Worm (Caenorhabditis elegans) whole organism, mixed stage, embryonic: ENCODE data around the gene srt-63.

Source experiments
- bed-3 ChIP-seq: fragments of 200-800 bp; sonication (Bioruptor generic); optimal IDR thresholded peaks from 3 replicates; lab custom pipeline; 2018; ENCODE audit warnings: mild to moderate bottlenecking, missing genetic modification characterization, moderate library complexity, missing compliant biosample characterization
- elt-1 ChIP-seq: sonication (generic microtip); optimal IDR thresholded peaks from 2 replicates; lab custom pipeline; 2017; ENCODE audit warnings: missing genetic modification characterization, mild to moderate bottlenecking, missing compliant biosample characterization, antibody characterized with exemption, moderate library complexity, borderline replicate concordance; ENCODE audit not compliant: insufficient read depth
- elt-3 ChIP-seq: fragments of 150-350 bp; optimal IDR thresholded peaks from 2 replicates; lab custom pipeline; 2014; ENCODE audit warnings: missing biosample characterization, missing genetic modification characterization
- flh-1 ChIP-seq: fragments of 200-800 bp; sonication (Bioruptor generic); optimal IDR thresholded peaks from 2 replicates; lab custom pipeline; 2018; ENCODE audit warnings: mild to moderate bottlenecking, missing genetic modification characterization, moderate library complexity, missing compliant biosample characterization
- lin-13 ChIP-seq: fragments of 150-350 bp; optimal IDR thresholded peaks from 2 replicates; lab custom pipeline; 2014; ENCODE audit warnings: missing biosample characterization, missing genetic modification characterization
- mab-5 ChIP-seq: fragments of 150-350 bp; optimal IDR thresholded peaks from 2 replicates; lab custom pipeline; 2014; ENCODE audit warnings: missing biosample characterization, missing genetic modification characterization
- pha-4 ChIP-seq: fragments of 150-350 bp; optimal IDR thresholded peaks from 2 replicates; lab custom pipeline; 2018; ENCODE audit warnings: missing biosample characterization, missing genetic modification reagents, missing genetic modification characterization
- sptf-1 ChIP-seq: sonication (generic microtip); optimal IDR thresholded peaks from 2 replicates; lab custom pipeline; 2017; ENCODE audit warnings: mild to moderate bottlenecking, missing genetic modification characterization, moderate library complexity, missing compliant biosample characterization
- unc-39 ChIP-seq: fragments of 150-350 bp; optimal IDR thresholded peaks from 2 replicates; lab custom pipeline; 2014; ENCODE audit warnings: missing biosample characterization, missing genetic modification characterization
- ztf-11 ChIP-seq: fragments of 150-350 bp; optimal IDR thresholded peaks from 2 replicates; lab custom pipeline; 2014; ENCODE audit warnings: missing biosample characterization, missing genetic modification characterization

ce11 chrV:3259168-3259622 lies 3.2 kb upstream of the srt-63 start, which contains the start of gene T28A11.16:
- TF ChIP-seq ztf-11 (tag; lab: Kevin White, UChicago) (no peak), flh-1 (GFP tag; lab: Kevin White, UChicago) (no peak), mab-5 (no peak), sptf-1 (no peak), lin-13 (tag; lab: Kevin White, UChicago) (no peak), elt-3 (tag; lab: Kevin White, UChicago) (no peak), elt-1 (no peak), unc-39 (tag; lab: Kevin White, UChicago) (no peak), bed-3 (GFP tag; lab: Kevin White, UChicago) (no peak), pha-4 (tag; lab: Kevin White, UChicago) (no peak)
